Fruit fly (Drosophila melanogaster) whole organism, embryonic: Measurements from ENCODE around the gene CG11836.

Source experiments
- Bgb ChIP-seq: fragments of 200-800 bp; sonication (Bioruptor generic); IDR thresholded peaks from 2 replicates; pipeline ENCODE4 v1.3.6; 2022; ENCODE audit warnings: missing biosample characterization, missing genetic modification characterization; ENCODE audit not compliant: partially characterized antibody
- CG10431 ChIP-seq: fragments of 200-800 bp; sonication (Bioruptor generic); optimal IDR thresholded peaks from 3 replicates; lab custom pipeline; 2018; ENCODE audit warnings: missing biosample characterization, mild to moderate bottlenecking, missing genetic modification characterization
- CG11504 ChIP-seq: fragments of 200-800 bp; sonication (Bioruptor generic); optimal IDR thresholded peaks from 3 replicates; lab custom pipeline; 2019; ENCODE audit warnings: missing biosample characterization, mild to moderate bottlenecking, missing genetic modification characterization, moderate library complexity
- CG12219 ChIP-seq: fragments of 200-800 bp; sonication (Bioruptor generic); optimal IDR thresholded peaks from 3 replicates; lab custom pipeline; 2018; ENCODE audit warnings: missing biosample characterization, mild to moderate bottlenecking, missing genetic modification characterization
- CG14710 ChIP-seq: fragments of 200-800 bp; sonication (Bioruptor generic); optimal IDR thresholded peaks from 3 replicates; lab custom pipeline; 2019; ENCODE audit warnings: missing biosample characterization, mild to moderate bottlenecking, missing genetic modification characterization, moderate library complexity
- CG17186 ChIP-seq: fragments of 200-800 bp; sonication (Bioruptor generic); optimal IDR thresholded peaks from 3 replicates; lab custom pipeline; 2017; ENCODE audit warnings: missing biosample characterization, missing genetic modification reagents, missing genetic modification characterization
- CG17361 ChIP-seq: fragments of 200-800 bp; sonication (Bioruptor generic); IDR thresholded peaks from 3 replicates; pipeline ENCODE4 v1.3.6; 2022; ENCODE audit warnings: missing biosample characterization, missing genetic modification characterization
- CG2116 ChIP-seq: fragments of 200-800 bp; sonication (Bioruptor generic); optimal IDR thresholded peaks from 3 replicates; lab custom pipeline; 2018; ENCODE audit warnings: missing biosample characterization, mild to moderate bottlenecking, missing genetic modification characterization
- CG2199 ChIP-seq: fragments of 200-800 bp; sonication (Bioruptor generic); IDR thresholded peaks from 3 replicates; pipeline ENCODE4 v1.3.6; 2022; ENCODE audit warnings: missing biosample characterization, missing genetic modification characterization
- CG31365 ChIP-seq: fragments of 200-800 bp; sonication (Bioruptor generic); optimal IDR thresholded peaks from 2 replicates; lab custom pipeline; 2018; ENCODE audit warnings: missing biosample characterization, mild to moderate bottlenecking, missing genetic modification characterization
- CG34376 ChIP-seq: fragments of 200-800 bp; sonication (Bioruptor generic); optimal IDR thresholded peaks from 2 replicates; lab custom pipeline; 2018; ENCODE audit warnings: missing biosample characterization, mild to moderate bottlenecking, missing genetic modification characterization
- CG4617 ChIP-seq: fragments of 200-800 bp; sonication (Bioruptor generic); optimal IDR thresholded peaks from 3 replicates; lab custom pipeline; 2016; ENCODE audit warnings: missing biosample characterization, missing genetic modification characterization, borderline replicate concordance
- CG7786 ChIP-seq: fragments of 200-800 bp; sonication (Bioruptor generic); optimal IDR thresholded peaks from 2 replicates; lab custom pipeline; 2016; ENCODE audit warnings: missing biosample characterization, missing genetic modification characterization
- CG8281 ChIP-seq: fragments of 200-800 bp; sonication (Bioruptor generic); optimal IDR thresholded peaks from 2 replicates; lab custom pipeline; 2018; ENCODE audit warnings: missing biosample characterization, mild to moderate bottlenecking, missing genetic modification characterization, moderate library complexity
- CG9817 ChIP-seq: fragments of 200-800 bp; sonication (Bioruptor generic); optimal IDR thresholded peaks from 2 replicates; lab custom pipeline; 2018; ENCODE audit warnings: missing biosample characterization, mild to moderate bottlenecking, missing genetic modification characterization, moderate library complexity
- CHES-1-like ChIP-seq: fragments of 200-800 bp; sonication (Bioruptor generic); optimal IDR thresholded peaks from 2 replicates; lab custom pipeline; 2016; ENCODE audit warnings: missing biosample characterization, missing genetic modification characterization
- CTCF ChIP-seq: fragments of 200-800 bp; sonication (Bioruptor generic); optimal IDR thresholded peaks from 2 replicates; lab custom pipeline; 2017; ENCODE audit warnings: missing biosample characterization, mild to moderate bottlenecking, missing genetic modification characterization, moderate library complexity
- D ChIP-seq, 2 experiments: fragments of 200-800 bp in 1 of 2; fragments of >200 bp in 1 of 2; sonication (Bioruptor generic) in 1 of 2; optimal IDR thresholded peaks; 2 replicates in 1 of 2; 3 replicates in 1 of 2; lab custom pipeline; 2017; ENCODE audit warnings: mild to moderate bottlenecking in 1 of 2, missing biosample characterization in 1 of 2, missing genetic modification characterization in 1 of 2, missing genetic modification reagents in 1 of 2
- Dfd ChIP-seq, 2 experiments: fragments of >200 bp; optimal IDR thresholded peaks; 2 replicates each; lab custom pipeline; 2017; ENCODE audit warnings: missing biosample characterization in 2 of 2, missing genetic modification characterization in 2 of 2
- Dp ChIP-seq: fragments of 200-800 bp; sonication (Bioruptor generic); optimal IDR thresholded peaks from 2 replicates; lab custom pipeline; 2018; ENCODE audit warnings: missing biosample characterization, mild to moderate bottlenecking, missing genetic modification characterization, moderate library complexity
- Dref ChIP-seq: fragments of 200-800 bp; sonication (Bioruptor generic); IDR thresholded peaks from 2 replicates; pipeline ENCODE4 v1.3.6; 2022; ENCODE audit warnings: missing biosample characterization, missing genetic modification characterization
- ERR ChIP-seq: fragments of 200-800 bp; sonication (Bioruptor generic); optimal IDR thresholded peaks from 2 replicates; lab custom pipeline; 2016; ENCODE audit warnings: missing biosample characterization, missing genetic modification characterization
- Elba2 ChIP-seq: fragments of 200-800 bp; sonication (Bioruptor generic); optimal IDR thresholded peaks from 3 replicates; lab custom pipeline; 2016; ENCODE audit warnings: missing biosample characterization, missing genetic modification characterization
- Fer1 ChIP-seq: fragments of 200-800 bp; sonication (Bioruptor generic); optimal IDR thresholded peaks from 2 replicates; lab custom pipeline; 2017; ENCODE audit warnings: missing biosample characterization, mild to moderate bottlenecking, missing genetic modification characterization
- HmgZ ChIP-seq: fragments of 200-800 bp; sonication (Bioruptor generic); optimal IDR thresholded peaks from 2 replicates; lab custom pipeline; 2018; ENCODE audit warnings: missing biosample characterization, mild to moderate bottlenecking, missing genetic modification characterization
- Jarid2 ChIP-seq: fragments of 200-800 bp; sonication (Bioruptor generic); optimal IDR thresholded peaks from 3 replicates; lab custom pipeline; 2017; ENCODE audit warnings: mild to moderate bottlenecking, missing biosample characterization, missing genetic modification reagents, missing genetic modification characterization
- MESR4 ChIP-seq: fragments of 200-800 bp; sonication (Bioruptor generic); optimal IDR thresholded peaks from 2 replicates; lab custom pipeline; 2018; ENCODE audit warnings: missing biosample characterization, mild to moderate bottlenecking, missing genetic modification characterization, moderate library complexity
- Med ChIP-seq: fragments of 200-800 bp; sonication (Bioruptor generic); peaks from one replicate; lab custom pipeline; 2016; ENCODE audit warnings: missing biosample characterization, missing genetic modification characterization, mild to moderate bottlenecking, inconsistent platforms, moderate library complexity
- Myb ChIP-seq: fragments of 200-800 bp; sonication (Bioruptor generic); optimal IDR thresholded peaks from 2 replicates; lab custom pipeline; 2016; ENCODE audit warnings: missing biosample characterization, missing genetic modification characterization
- Stat92E ChIP-seq, 3 experiments: fragments of >200 bp in 2 of 3; fragments of 200-800 bp in 1 of 3; sonication (Bioruptor generic) in 1 of 3; optimal IDR thresholded peaks; 2 replicates each; lab custom pipeline; 2017 to 2019; ENCODE audit warnings: missing biosample characterization in 3 of 3, missing genetic modification characterization in 3 of 3, mild to moderate bottlenecking in 1 of 3, moderate library complexity in 1 of 3
- Trl ChIP-seq, 3 experiments: fragments of >200 bp in 2 of 3; fragments of 200-800 bp in 1 of 3; sonication (Bioruptor generic) in 1 of 3; optimal IDR thresholded peaks; 2 replicates in 1 of 3; 3 replicates in 2 of 3; lab custom pipeline; 2016 to 2017; ENCODE audit warnings: missing biosample characterization in 1 of 3, missing genetic modification characterization in 1 of 3
- amos ChIP-seq: fragments of 200-800 bp; sonication (Bioruptor generic); IDR thresholded peaks from 2 replicates; pipeline ENCODE4 v1.3.6; 2022; ENCODE audit warnings: missing biosample characterization, missing genetic modification characterization; ENCODE audit not compliant: partially characterized antibody
- chm ChIP-seq: fragments of 200-800 bp; sonication (Bioruptor generic); IDR thresholded peaks from 2 replicates; pipeline ENCODE4 v1.3.6; 2022; ENCODE audit warnings: missing biosample characterization, missing genetic modification characterization
- ci ChIP-seq: fragments of 200-800 bp; sonication (Bioruptor generic); IDR thresholded peaks from 3 replicates; pipeline ENCODE4 v1.3.6; 2022; ENCODE audit warnings: missing biosample characterization, missing genetic modification characterization
- crp ChIP-seq, 2 experiments: fragments of 200-800 bp; sonication (Bioruptor generic); optimal IDR thresholded peaks; 2 replicates in 1 of 2; 3 replicates in 1 of 2; lab custom pipeline; 2017; ENCODE audit warnings: missing biosample characterization in 2 of 2, missing genetic modification characterization in 2 of 2, mild to moderate bottlenecking in 1 of 2, moderate library complexity in 1 of 2
- ftz-f1 ChIP-seq: fragments of 200-800 bp; sonication (Bioruptor generic); optimal IDR thresholded peaks from 2 replicates; lab custom pipeline; 2016; ENCODE audit warnings: missing biosample characterization, missing genetic modification characterization
- gfzf ChIP-seq: fragments of 200-800 bp; sonication (Bioruptor generic); optimal IDR thresholded peaks from 2 replicates; lab custom pipeline; 2016; ENCODE audit warnings: missing biosample characterization, mild to moderate bottlenecking, missing genetic modification characterization, moderate library complexity
- gt ChIP-seq: fragments of 200-800 bp; sonication (Bioruptor generic); IDR thresholded peaks from 2 replicates; pipeline ENCODE4 v1.3.6; 2022; ENCODE audit warnings: missing biosample characterization, missing genetic modification characterization
- kay ChIP-seq: fragments of 200-800 bp; sonication (Bioruptor generic); optimal IDR thresholded peaks from 2 replicates; lab custom pipeline; 2016; ENCODE audit warnings: missing biosample characterization, missing genetic modification characterization
- ken ChIP-seq: fragments of 200-800 bp; sonication (Bioruptor generic); IDR thresholded peaks from 3 replicates; pipeline ENCODE4 v1.3.6; 2022; ENCODE audit warnings: missing biosample characterization, missing genetic modification characterization
- lab ChIP-seq: fragments of 200-800 bp; sonication (Bioruptor generic); optimal IDR thresholded peaks from 3 replicates; lab custom pipeline; 2017; ENCODE audit warnings: missing biosample characterization, missing genetic modification characterization, mild to moderate bottlenecking, moderate library complexity, missing genetic modification reagents
- phol ChIP-seq: fragments of 200-800 bp; sonication (Bioruptor generic); optimal IDR thresholded peaks from 3 replicates; lab custom pipeline; 2018; ENCODE audit warnings: missing biosample characterization, mild to moderate bottlenecking, missing genetic modification characterization, moderate library complexity
- shn ChIP-seq: fragments of 200-800 bp; sonication (Bioruptor generic); optimal IDR thresholded peaks from 3 replicates; lab custom pipeline; 2016; ENCODE audit warnings: missing biosample characterization, missing genetic modification characterization
- sima ChIP-seq: fragments of 200-800 bp; sonication (Bioruptor generic); optimal IDR thresholded peaks from 2 replicates; lab custom pipeline; 2016; ENCODE audit warnings: missing biosample characterization, missing genetic modification characterization
- slbo ChIP-seq: fragments of 200-800 bp; sonication (Bioruptor generic); IDR thresholded peaks from 2 replicates; pipeline ENCODE4 v1.3.6; 2022; ENCODE audit warnings: missing biosample characterization, missing genetic modification characterization
- slou ChIP-seq: fragments of 200-800 bp; sonication (Bioruptor generic); optimal IDR thresholded peaks from 3 replicates; lab custom pipeline; 2016; ENCODE audit warnings: missing biosample characterization, missing genetic modification characterization
- stc ChIP-seq: fragments of 200-800 bp; sonication (Bioruptor generic); IDR thresholded peaks from 2 replicates; pipeline ENCODE4 v1.3.6; 2022; ENCODE audit warnings: missing biosample characterization, missing genetic modification characterization
- unc-4 ChIP-seq: fragments of 200-800 bp; sonication (Bioruptor generic); IDR thresholded peaks from 2 replicates; pipeline ENCODE4 v1.3.6; 2022; ENCODE audit warnings: missing biosample characterization, missing genetic modification characterization; ENCODE audit not compliant: partially characterized antibody
- zen ChIP-seq: fragments of 200-800 bp; sonication (Bioruptor generic); optimal IDR thresholded peaks from 3 replicates; lab custom pipeline; 2018; ENCODE audit warnings: missing biosample characterization, mild to moderate bottlenecking, missing genetic modification characterization, moderate library complexity

CG11836 gene

DNA sequence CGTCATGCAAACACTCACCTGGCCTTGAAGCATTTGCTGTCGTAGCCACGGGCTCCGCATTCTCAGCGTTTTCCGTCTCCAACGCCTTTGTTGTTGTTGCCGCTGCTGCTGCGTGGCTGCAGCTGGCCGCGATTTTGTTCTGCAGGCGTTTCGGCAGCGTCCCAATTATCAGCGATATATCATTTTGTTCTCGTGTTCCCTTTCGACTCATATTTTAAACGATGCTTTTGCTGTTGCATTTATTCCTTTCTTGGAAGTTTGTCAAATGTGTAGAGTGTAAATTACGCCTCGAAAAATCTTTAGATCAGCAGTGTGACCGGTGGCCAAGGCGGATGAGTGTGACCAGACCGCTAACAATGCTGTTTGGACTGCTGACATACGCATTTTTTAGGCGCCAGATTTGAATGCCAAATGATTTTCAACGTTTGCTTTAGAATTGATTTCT lies 37.8 kb upstream of the CG11836 start, which contains the start of gene Smg6:
Gene Smg6 (minus strand): TSS at position 324 of the 445 bp plus-strand sequence.
- TF ChIP-seq CG11504, result no peak
- TF ChIP-seq Bgb (GFP tag; lab: Robert Waterston, UW), result peak; percentile 20; the same call in 1 of the 2 replicates
- TF ChIP-seq stc (GFP tag; lab: Robert Waterston, UW), result no peak
- TF ChIP-seq MESR4, result peak; percentile 99
- no peak for TF ChIP-seq CG7786 (GFP tag; lab: Kevin White, UChicago)
- peak; percentile 56 for TF ChIP-seq CG2116 (GFP tag; lab: Kevin White, UChicago)
- no peak for TF ChIP-seq D (optimal IDR thresholded peaks at IDR 0.05; lab: Kevin White, UChicago)
- no peak for TF ChIP-seq D (GFP tag; optimal IDR thresholded peaks at IDR 0.05; lab: Kevin White, UChicago)
- peak; percentile 94 for TF ChIP-seq ftz-f1 (GFP tag; lab: Kevin White, UChicago)
- peak; percentile 28 for TF ChIP-seq HmgZ (tag; lab: Kevin White, UChicago)
- peak; percentile 27; the same call in 1 of the 2 replicates for TF ChIP-seq Dref
- TF ChIP-seq CG17186 (GFP tag; lab: Kevin White, UChicago), result peak; percentile 59
- TF ChIP-seq ERR (GFP tag; lab: Kevin White, UChicago), result no peak
- TF ChIP-seq Elba2 (GFP tag; lab: Kevin White, UChicago), result peak; percentile 22
- TF ChIP-seq Trl (optimal IDR thresholded peaks at IDR 0.05; lab: Kevin White, UChicago), result no peak
- TF ChIP-seq Trl (GFP tag; optimal IDR thresholded peaks at IDR 0.05; lab: Kevin White, UChicago), result no peak
- TF ChIP-seq CG8281 (tag; lab: Kevin White, UChicago), result no peak
- peak; percentile 3 for TF ChIP-seq phol (tag; lab: Kevin White, UChicago)
- TF ChIP-seq ci (GFP tag; lab: Robert Waterston, UW), result 0 out of 3 replicates have a peak, but pooled peaks have one; percentile 21
- no peak for TF ChIP-seq sima (GFP tag; lab: Kevin White, UChicago)
- no peak for TF ChIP-seq CG9817 (tag; lab: Kevin White, UChicago)
- TF ChIP-seq Fer1, result peak; percentile 46
- TF ChIP-seq amos (GFP tag; lab: Robert Waterston, UW), result peak; percentile 31; the same call in 1 of the 2 replicates
- peak; percentile 49 for TF ChIP-seq CG34376 (GFP tag; lab: Kevin White, UChicago)
- peak; percentile 49 for TF ChIP-seq CG14710 (tag; lab: Kevin White, UChicago)
- no peak for TF ChIP-seq Jarid2
- 0 out of 2 replicates have a peak, but pooled peaks have one; percentile 10 for TF ChIP-seq chm (GFP tag; lab: Robert Waterston, UW)
- no peak for TF ChIP-seq shn (GFP tag; lab: Kevin White, UChicago)
- no peak for TF ChIP-seq lab (GFP tag; lab: Kevin White, UChicago)
- no peak for TF ChIP-seq CG10431
- peak; percentile 91 for TF ChIP-seq CG4617 (GFP tag; lab: Kevin White, UChicago)
- TF ChIP-seq unc-4, result 0 out of 2 replicates have a peak, but pooled peaks have one; percentile 20
- TF ChIP-seq crp (GFP tag; optimal IDR thresholded peaks at IDR 0.05; lab: Kevin White, UChicago), result peak in 1 of 2 experiments; percentile 18
- TF ChIP-seq CTCF (GFP tag; lab: Kevin White, UChicago), result peak; percentile 17
- no peak for TF ChIP-seq CG31365 (tag; lab: Kevin White, UChicago)
- peak; percentile 70 for TF ChIP-seq Med
- TF ChIP-seq slou (GFP tag; lab: Kevin White, UChicago), result no peak
- peak in 1 of 3 experiments; percentile 59 for TF ChIP-seq Stat92E (GFP tag; optimal IDR thresholded peaks at IDR 0.05; lab: Kevin White, UChicago)
- TF ChIP-seq gfzf (GFP tag; lab: Kevin White, UChicago), result peak; percentile 95
- no peak for TF ChIP-seq slbo (GFP tag; lab: Robert Waterston, UW)
- no peak for TF ChIP-seq kay (GFP tag; lab: Kevin White, UChicago)
- TF ChIP-seq Dp, result peak; percentile 97
- no peak for TF ChIP-seq CG17361 (GFP tag; lab: Robert Waterston, UW)
- TF ChIP-seq CHES-1-like (GFP tag; lab: Kevin White, UChicago), result peak; percentile 57
- no peak for TF ChIP-seq ken (GFP tag; lab: Robert Waterston, UW)
- peak; percentile 22 for TF ChIP-seq zen (tag; lab: Kevin White, UChicago)
- TF ChIP-seq CG2199 (GFP tag; lab: Robert Waterston, UW), result 0 out of 3 replicates have a peak, but pooled peaks have one; percentile 34
- TF ChIP-seq CG12219 (GFP tag; lab: Kevin White, UChicago), result no peak
- TF ChIP-seq Dfd (GFP tag; optimal IDR thresholded peaks at IDR 0.05; lab: Kevin White, UChicago), result no peak
- peak; percentile 59 for TF ChIP-seq Myb (GFP tag; lab: Kevin White, UChicago)
- no peak for TF ChIP-seq gt (GFP tag; lab: Robert Waterston, UW)
